Fruit fly (Drosophila melanogaster) whole organism, wandering third instar larva: ENCODE measurements around the gene CG31928.

Source experiments
- GATAd ChIP-seq: sonication (Bioruptor generic); optimal IDR thresholded peaks from 2 replicates; lab custom pipeline; 2016; ENCODE audit warnings: missing biosample characterization, missing genetic modification characterization
- HLH106 ChIP-seq: fragments of 200-800 bp; optimal IDR thresholded peaks from 3 replicates; lab custom pipeline; 2019; ENCODE audit warnings: missing biosample characterization, mild to moderate bottlenecking, missing genetic modification characterization, moderate library complexity
- Hnf4 ChIP-seq: fragments of 200-800 bp; sonication (Bioruptor generic); optimal IDR thresholded peaks from 2 replicates; lab custom pipeline; 2016; ENCODE audit warnings: missing biosample characterization, mild to moderate bottlenecking, missing genetic modification characterization
- N ChIP-seq: fragments of >200 bp; optimal IDR thresholded peaks from 2 replicates; lab custom pipeline; 2018; ENCODE audit warnings: missing biosample characterization, missing external identifiers, missing genetic modification characterization
- OdsH ChIP-seq: fragments of 200-800 bp; sonication (Bioruptor generic); optimal IDR thresholded peaks from 2 replicates; lab custom pipeline; 2016; ENCODE audit warnings: missing biosample characterization, mild to moderate bottlenecking, missing genetic modification characterization
- br ChIP-seq: fragments of 200-800 bp; sonication (Bioruptor generic); optimal IDR thresholded peaks from 2 replicates; lab custom pipeline; 2016; ENCODE audit warnings: missing biosample characterization, missing genetic modification characterization
- fru ChIP-seq: fragments of 200-800 bp; sonication (Bioruptor generic); optimal IDR thresholded peaks from 3 replicates; lab custom pipeline; 2016; ENCODE audit warnings: missing biosample characterization, mild to moderate bottlenecking, missing genetic modification characterization
- h ChIP-seq: fragments of 200-800 bp; sonication (Bioruptor generic); optimal IDR thresholded peaks from 3 replicates; lab custom pipeline; 2016; ENCODE audit warnings: missing biosample characterization, mild to moderate bottlenecking, missing genetic modification characterization
- pan ChIP-seq: fragments of >200 bp; optimal IDR thresholded peaks from 2 replicates; lab custom pipeline; 2017
- psq ChIP-seq: fragments of 200-800 bp; sonication (Bioruptor generic); optimal IDR thresholded peaks from 3 replicates; lab custom pipeline; 2017; ENCODE audit warnings: missing biosample characterization, mild to moderate bottlenecking, missing genetic modification characterization, moderate library complexity

DNA sequence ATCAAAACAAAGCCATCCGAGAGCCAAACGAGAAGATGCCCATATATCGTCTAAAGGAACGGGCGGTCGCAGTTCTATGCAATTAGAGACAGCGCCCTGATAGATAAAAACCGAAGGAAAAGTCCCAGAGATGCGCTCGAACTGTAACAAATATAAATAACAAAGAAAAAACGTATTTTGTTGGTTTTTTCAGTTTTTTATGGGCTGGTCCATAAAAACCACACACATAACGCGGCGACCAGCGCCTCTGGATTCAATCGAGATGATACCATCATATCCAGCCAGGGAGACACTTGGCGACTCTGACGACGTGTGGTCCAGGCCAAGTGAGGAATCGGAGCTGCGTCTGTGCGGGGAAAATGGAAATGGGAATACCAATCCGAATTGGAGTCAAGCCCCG lies 48.6 kb upstream of the CG31928 start:
- TF ChIP-seq GATAd (GFP tag; lab: Kevin White, UChicago): no peak
- no peak for TF ChIP-seq HLH106 (tag; lab: Kevin White, UChicago)
- TF ChIP-seq Hnf4 (GFP tag; lab: Kevin White, UChicago): no peak
- no peak for TF ChIP-seq pan (lab: Kevin White, UChicago)
- TF ChIP-seq fru (GFP tag; lab: Kevin White, UChicago): no peak
- TF ChIP-seq psq (GFP tag; lab: Kevin White, UChicago): no peak
- no peak for TF ChIP-seq N (GFP tag; lab: Kevin White, UChicago)
- TF ChIP-seq h (GFP tag; lab: Kevin White, UChicago): no peak
- TF ChIP-seq br (GFP tag; lab: Kevin White, UChicago): no peak
- TF ChIP-seq OdsH (GFP tag; lab: Kevin White, UChicago): no peak
